Worm (Caenorhabditis elegans) whole organism, L4/young adult: Measurements from ENCODE around the gene trcs-2.

Experiments
- W03F9.2 ChIP-seq: fragments of 150-350 bp; optimal IDR thresholded peaks from 2 replicates; lab custom pipeline; 2014; ENCODE audit warnings: missing biosample characterization, missing genetic modification characterization
- dao-5 ChIP-seq: sonication (generic microtip); optimal IDR thresholded peaks from 2 replicates; lab custom pipeline; 2016; ENCODE audit warnings: missing genotype, missing genetic modification characterization, moderate library complexity, missing compliant biosample characterization
- him-1 ChIP-seq: sonication (generic microtip); optimal IDR thresholded peaks from 2 replicates; lab custom pipeline; 2016; ENCODE audit warnings: missing genotype, missing genetic modification reagents, missing genetic modification characterization, missing compliant biosample characterization

The trcs-2 gene

ce11 chrII:8714913-8715447, 7.3 kb upstream of the trcs-2 start, which contains the start of the genes rab-21 and T01B7.13:
Gene rab-21 (minus strand): TSS chrII:8715013.
Gene T01B7.13 (plus strand): TSS chrII:8715397.
- TF ChIP-seq him-1 (tag; lab: Kevin White, UChicago) (no peak), dao-5 (no peak), W03F9.2 (no peak)

DNA sequence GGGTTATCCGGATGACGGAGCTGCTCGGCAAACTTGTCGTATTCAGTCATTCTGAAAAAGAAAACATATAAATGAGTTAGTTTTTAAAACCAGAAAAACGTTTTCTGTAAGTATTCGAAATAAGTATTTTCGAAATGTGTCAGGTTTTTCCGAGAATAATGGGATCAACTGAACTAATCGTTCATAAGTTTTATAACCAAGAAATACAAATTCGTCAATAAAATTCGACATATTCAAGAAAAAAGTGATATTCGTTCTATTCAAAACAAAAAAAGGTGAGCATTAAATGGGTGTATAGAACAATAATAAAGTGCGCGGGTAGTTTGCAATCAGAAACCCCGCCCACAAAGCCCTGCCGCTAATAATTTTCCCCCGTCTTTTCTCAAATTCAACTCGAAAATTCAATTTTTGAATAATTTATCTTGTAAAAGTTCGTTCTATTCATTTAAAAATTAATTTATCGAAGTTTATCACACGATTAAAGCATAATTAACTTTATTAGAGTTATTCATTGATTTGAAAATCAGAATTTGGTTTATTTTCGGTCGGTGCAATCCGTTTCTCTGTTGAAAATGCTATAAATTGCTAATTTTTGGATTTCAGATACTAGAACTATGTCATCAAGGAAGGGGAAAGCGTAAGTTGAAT, 5.9 kb upstream of the trcs-2 start, which contains the start of the genes cyn-11 and T01B7.5:
cyn-11 (minus strand) TSS at position 51 of the 648 bp plus-strand sequence.
T01B7.5 (plus strand) TSS at position 598 of the 648 bp plus-strand sequence.
- TF ChIP-seq him-1 (tag; lab: Kevin White, UChicago) (no peak), dao-5 (no peak), W03F9.2 (peak; percentile 39)

- TF ChIP-seq dao-5: no peak
- no peak for TF ChIP-seq W03F9.2
Measured at ce11 chrII:8717579-8717978, 4.7 kb upstream of the trcs-2 start.

DNA sequence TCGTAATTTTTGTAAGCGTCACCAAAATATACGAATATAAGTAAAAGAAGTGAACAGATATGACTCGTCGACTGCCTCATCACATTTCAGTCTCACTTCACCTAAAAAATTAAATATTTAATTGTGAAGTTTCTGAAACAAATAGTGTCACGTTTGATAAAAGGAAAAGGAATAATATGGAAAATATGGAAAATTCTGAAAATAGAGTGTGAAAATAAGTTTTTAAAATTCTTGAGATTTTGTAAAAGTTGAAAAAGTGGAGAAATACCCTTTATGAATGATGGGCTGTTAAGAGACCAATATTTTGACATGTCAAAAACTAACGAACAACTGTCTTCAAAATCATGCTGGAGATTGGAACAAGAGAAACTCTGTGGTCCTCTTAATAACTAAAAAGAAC, 4.4 kb downstream of the trcs-2 start, which contains the start of gene T01B7.9:
T01B7.9 (minus strand) TSS at position 101 of the 400 bp plus-strand sequence.
- no peak for TF ChIP-seq him-1 (tag; lab: Kevin White, UChicago)
- no peak for TF ChIP-seq W03F9.2
- TF ChIP-seq dao-5: no peak

DNA sequence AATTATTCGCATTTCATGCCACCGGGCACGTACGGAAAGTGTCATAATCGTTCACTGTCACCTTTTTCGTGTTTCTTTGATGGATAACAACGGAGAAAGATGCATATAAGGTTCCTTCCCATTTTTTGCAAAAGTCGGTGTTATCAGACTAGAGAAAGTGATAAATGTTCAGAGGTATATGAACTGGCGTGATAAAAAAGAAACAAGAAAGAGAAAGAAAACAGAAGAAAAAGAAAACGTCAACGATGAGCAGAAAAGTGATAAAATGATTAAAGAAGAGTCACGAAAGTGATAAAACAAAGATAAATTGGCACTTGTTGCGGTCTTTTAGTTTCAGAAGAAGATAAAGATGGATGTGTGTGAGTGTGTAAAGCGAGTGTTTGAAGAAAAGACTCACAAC, 8.0 kb downstream of the trcs-2 start:
- TF ChIP-seq him-1 (tag; lab: Kevin White, UChicago) (no peak), dao-5 (no peak), W03F9.2 (no peak)

DNA sequence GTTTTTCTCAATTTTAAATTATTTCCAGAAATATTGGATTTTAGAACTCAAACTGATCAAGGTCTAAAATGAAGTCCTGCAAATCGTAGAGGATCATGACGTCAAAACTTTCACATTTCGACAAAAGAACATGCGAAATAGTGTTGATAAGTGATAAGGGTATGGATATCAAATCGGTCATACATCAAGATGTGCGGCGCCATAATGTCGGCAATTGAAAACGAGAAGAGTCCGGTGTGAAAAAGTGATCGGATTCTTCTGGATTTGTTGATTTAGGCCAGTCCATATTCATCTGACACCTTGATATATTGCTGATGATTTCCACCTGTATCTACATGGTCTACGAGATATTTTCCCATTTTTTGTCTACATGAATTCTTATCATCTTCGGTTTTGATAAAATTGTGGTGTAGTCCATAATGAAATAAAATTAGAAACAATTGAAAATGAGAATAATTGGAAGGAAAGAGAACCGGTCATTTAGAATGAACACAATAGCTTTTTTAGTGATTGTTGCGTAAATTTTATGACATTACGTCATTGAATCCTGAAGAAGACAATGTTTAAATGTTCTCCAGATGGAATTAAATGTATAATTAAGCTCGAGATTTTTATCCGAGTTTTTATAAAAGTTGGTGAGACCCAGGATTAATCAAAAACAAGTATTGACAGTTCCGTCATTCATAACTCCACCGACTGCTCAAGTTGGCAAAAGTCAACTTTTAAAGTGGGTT, 8.9 kb downstream of the trcs-2 start:
- TF ChIP-seq him-1 (tag; lab: Kevin White, UChicago) (no peak), W03F9.2 (no peak), dao-5 (no peak)

- TF ChIP-seq dao-5 (no peak), him-1 (tag; lab: Kevin White, UChicago) (no peak), W03F9.2 (no peak)
Measured at ce11 chrII:8731736-8732229, 9.5 kb downstream of the trcs-2 start.

DNA sequence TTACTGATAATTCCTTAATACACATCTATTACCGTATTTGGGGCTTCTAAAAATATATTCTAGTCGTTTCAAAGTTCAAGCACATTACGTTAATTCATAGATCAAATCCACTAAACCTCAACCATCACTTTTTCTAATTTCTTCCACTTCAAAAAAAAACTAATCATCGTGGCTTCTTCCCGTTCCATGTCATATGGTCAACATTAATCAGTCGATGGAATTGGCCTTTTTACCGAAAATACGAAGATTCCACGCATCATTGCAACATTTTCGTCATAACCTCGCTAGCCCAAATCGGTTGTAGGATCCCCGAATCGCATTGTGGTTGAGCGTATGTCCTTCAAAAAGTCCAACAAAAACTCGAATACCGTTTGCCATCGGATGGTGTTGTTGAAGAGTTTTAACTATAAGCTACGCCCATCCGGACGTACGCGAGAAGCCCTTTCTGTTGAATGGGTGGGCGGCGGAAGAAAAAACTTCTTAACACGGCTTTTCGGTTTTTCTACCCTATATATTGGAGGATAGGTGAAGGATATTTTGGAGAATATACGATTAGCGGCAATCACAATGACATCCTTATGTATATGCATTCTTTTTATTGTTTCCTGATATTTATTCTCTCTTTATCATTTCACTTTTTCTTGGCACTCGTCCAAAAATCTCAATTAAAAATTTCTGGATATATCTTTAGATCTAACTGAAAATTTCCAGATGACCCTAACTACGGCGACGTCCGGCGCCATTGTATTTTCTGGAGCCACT, 10.2 kb downstream of the trcs-2 start, which contains the start of gene rol-6:
rol-6 (plus strand) TSS at position 712 of the 762 bp plus-strand sequence.
- TF ChIP-seq W03F9.2 (no peak), dao-5 (no peak), him-1 (tag; lab: Kevin White, UChicago) (no peak)

- TF ChIP-seq W03F9.2 (no peak), him-1 (tag; lab: Kevin White, UChicago) (no peak)
Measured at ce11 chrII:8733627-8734026, 11.4 kb downstream of the trcs-2 start.

DNA sequence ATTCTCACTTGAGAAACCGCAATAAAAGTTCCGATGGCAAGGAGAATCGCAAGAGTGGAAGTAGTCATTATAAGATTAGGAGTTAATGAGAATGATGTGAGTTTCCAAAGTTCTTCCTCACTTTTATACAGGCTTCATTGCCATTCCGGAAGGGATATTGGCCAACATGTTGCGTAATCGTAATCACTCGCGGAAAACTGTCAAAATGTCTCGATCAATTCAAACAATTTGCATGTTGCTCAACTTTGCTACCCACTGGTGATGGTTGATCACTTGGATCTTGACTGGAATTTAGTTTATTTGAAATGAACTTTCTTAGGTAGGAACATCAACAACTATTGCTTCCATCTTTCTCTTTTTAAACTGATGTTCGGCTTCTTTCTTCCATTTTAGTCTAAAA, 15.2 kb downstream of the trcs-2 start, which contains the start of gene idpb-4:
idpb-4 (minus strand) TSS at position 101 of the 400 bp plus-strand sequence.
- TF ChIP-seq dao-5: no peak
- no peak for TF ChIP-seq W03F9.2
- no peak for TF ChIP-seq him-1 (tag; lab: Kevin White, UChicago)

ce11 chrII:8738244-8738643, 16.0 kb downstream of the trcs-2 start:
- TF ChIP-seq him-1 (tag; lab: Kevin White, UChicago) (no peak), dao-5 (no peak), W03F9.2 (no peak)

DNA sequence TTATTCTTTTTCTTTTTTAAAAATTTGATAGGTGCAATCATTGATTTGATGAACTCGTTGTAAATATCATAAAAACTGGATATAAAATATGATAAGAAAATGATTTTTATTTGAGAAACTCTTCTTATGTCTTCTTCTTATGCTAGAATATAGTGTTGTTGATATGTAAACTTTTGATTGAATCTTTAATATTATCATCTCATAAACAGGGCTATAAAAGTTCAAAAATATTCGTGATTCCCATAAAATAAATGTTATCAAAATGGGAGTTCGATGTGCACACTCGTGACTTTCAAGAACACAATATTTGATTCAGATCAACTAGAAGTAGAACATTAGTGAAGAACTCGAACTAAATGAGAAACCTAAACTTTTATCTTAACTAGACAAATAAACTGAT, 16.7 kb downstream of the trcs-2 start:
- TF ChIP-seq dao-5: no peak
- TF ChIP-seq him-1 (tag; lab: Kevin White, UChicago): no peak
- no peak for TF ChIP-seq W03F9.2

- TF ChIP-seq W03F9.2: no peak
- no peak for TF ChIP-seq him-1 (tag; lab: Kevin White, UChicago)
- TF ChIP-seq dao-5: no peak
Measured at ce11 chrII:8740326-8740949, 18.2 kb downstream of the trcs-2 start.
